Fruit fly (Drosophila melanogaster): ENCODE data around the gene Hr78.

DNA sequence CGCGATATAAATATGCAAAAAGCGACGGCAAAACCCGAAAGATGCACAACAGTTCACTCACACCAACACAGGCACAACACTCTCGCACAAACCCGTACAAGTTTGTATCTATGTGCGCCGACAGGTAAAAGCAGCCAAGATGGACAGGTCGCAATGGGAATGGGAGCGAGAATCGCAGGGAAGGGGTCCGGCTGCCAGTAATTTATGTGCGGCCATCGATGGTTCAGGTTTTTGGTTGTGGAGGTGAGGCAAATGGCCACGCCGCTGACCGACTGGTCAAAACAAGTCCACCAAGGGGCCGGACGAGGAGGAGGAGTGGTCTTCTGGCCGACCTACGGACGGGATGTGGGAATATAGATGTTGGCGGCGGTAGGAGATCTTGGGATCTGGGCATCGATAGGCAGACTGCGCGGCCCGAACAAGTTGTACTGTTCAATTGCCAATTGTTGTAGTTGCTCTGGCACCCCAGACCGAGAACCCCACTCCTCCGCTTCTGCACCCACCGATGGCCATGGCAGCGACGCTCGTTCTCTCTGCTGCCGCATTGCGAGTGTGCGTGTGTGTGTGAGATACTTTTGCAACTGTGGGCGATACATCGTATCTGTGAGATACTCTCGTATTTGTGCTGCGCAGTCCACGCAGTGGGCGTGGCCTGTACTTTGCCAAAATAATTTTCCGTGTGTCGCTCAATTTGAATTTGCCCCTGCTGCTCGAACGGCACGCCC is 37.0 kb downstream of the Hr78 start:
- TF ChIP-seq CG8478 (optimal IDR thresholded peaks at IDR 0.05) (no peak), CTCF (optimal IDR thresholded peaks at IDR 0.05) (no peak)

All from S2 (cell line).